Fruit fly (Drosophila melanogaster) whole organism, adult: Measurements from ENCODE around the gene CG2617.

ENCODE experiments used
- CG11617 ChIP-seq: fragments of 200-800 bp; sonication (Bioruptor generic); optimal IDR thresholded peaks from 2 replicates; lab custom pipeline; 2017; ENCODE audit warnings: mild to moderate bottlenecking, missing biosample characterization, missing genetic modification reagents, missing genetic modification characterization
- CG12768 ChIP-seq: fragments of 200-800 bp; sonication (Bioruptor generic); optimal IDR thresholded peaks from 2 replicates; lab custom pipeline; 2017; ENCODE audit warnings: missing biosample characterization, missing genetic modification characterization, mild to moderate bottlenecking, moderate library complexity, missing genetic modification reagents
- CG14711 ChIP-seq: fragments of 200-800 bp; sonication (Bioruptor generic); optimal IDR thresholded peaks from 2 replicates; lab custom pipeline; 2018; ENCODE audit warnings: missing biosample characterization, mild to moderate bottlenecking, missing genetic modification characterization, moderate library complexity
- CG1620 ChIP-seq: fragments of 200-800 bp; sonication (Bioruptor generic); optimal IDR thresholded peaks from 2 replicates; lab custom pipeline; 2016; ENCODE audit warnings: missing biosample characterization, missing genetic modification characterization
- CG33017 ChIP-seq: fragments of 200-800 bp; sonication (Bioruptor generic); optimal IDR thresholded peaks from 2 replicates; lab custom pipeline; 2018; ENCODE audit warnings: missing biosample characterization, mild to moderate bottlenecking, missing genetic modification characterization, moderate library complexity
- CG5204 ChIP-seq: fragments of 200-800 bp; sonication (Bioruptor generic); optimal IDR thresholded peaks from 2 replicates; lab custom pipeline; 2016; ENCODE audit warnings: missing biosample characterization, missing genetic modification characterization
- CG7045 ChIP-seq: fragments of 200-800 bp; sonication (Bioruptor generic); optimal IDR thresholded peaks from 2 replicates; lab custom pipeline; 2017; ENCODE audit warnings: missing biosample characterization, mild to moderate bottlenecking, missing genetic modification characterization
- CG7101 ChIP-seq: fragments of 200-800 bp; sonication (Bioruptor generic); optimal IDR thresholded peaks from 2 replicates; lab custom pipeline; 2018; ENCODE audit warnings: missing biosample characterization, mild to moderate bottlenecking, missing genetic modification characterization, moderate library complexity
- Clk ChIP-seq: fragments of 200-800 bp; sonication (Bioruptor generic); optimal IDR thresholded peaks from 2 replicates; lab custom pipeline; 2017; ENCODE audit warnings: missing biosample characterization, missing genetic modification characterization
- Crg-1 ChIP-seq: fragments of 200-800 bp; sonication (Bioruptor generic); optimal IDR thresholded peaks from 2 replicates; lab custom pipeline; 2016; ENCODE audit warnings: missing biosample characterization, missing genetic modification characterization
- Hr96 ChIP-seq: fragments of 200-800 bp; sonication (Bioruptor generic); optimal IDR thresholded peaks from 2 replicates; lab custom pipeline; 2016; ENCODE audit warnings: missing biosample characterization, missing genetic modification characterization
- Mnt ChIP-seq: fragments of 200-800 bp; sonication (Bioruptor generic); optimal IDR thresholded peaks from 2 replicates; lab custom pipeline; 2016; ENCODE audit warnings: missing biosample characterization, mild to moderate bottlenecking, missing genetic modification characterization
- bab1 ChIP-seq: fragments of 200-800 bp; sonication (Bioruptor generic); optimal IDR thresholded peaks from 3 replicates; lab custom pipeline; 2019; ENCODE audit warnings: missing biosample characterization, mild to moderate bottlenecking, missing genetic modification characterization, moderate library complexity
- cic ChIP-seq: fragments of 200-800 bp; sonication (Bioruptor generic); optimal IDR thresholded peaks from 2 replicates; lab custom pipeline; 2017; ENCODE audit warnings: missing biosample characterization, mild to moderate bottlenecking, missing genetic modification characterization, moderate library complexity
- cnc ChIP-seq, 2 experiments: fragments of >200 bp; optimal IDR thresholded peaks; 2 replicates each; lab custom pipeline; 2017
- kay ChIP-seq: fragments of 200-800 bp; sonication (Bioruptor generic); peaks from one replicate; lab custom pipeline; 2016; ENCODE audit warnings: missing biosample characterization, missing genetic modification characterization, borderline replicate concordance
- ovo ChIP-seq: fragments of 200-800 bp; sonication (Bioruptor generic); optimal IDR thresholded peaks from 2 replicates; lab custom pipeline; 2016; ENCODE audit warnings: missing biosample characterization, missing genetic modification characterization
- pad ChIP-seq: fragments of 200-800 bp; sonication (Bioruptor generic); optimal IDR thresholded peaks from 3 replicates; lab custom pipeline; 2017; ENCODE audit warnings: missing biosample characterization, missing genetic modification characterization, mild to moderate bottlenecking, moderate library complexity, missing genetic modification reagents
- tj ChIP-seq: fragments of 200-800 bp; sonication (Bioruptor generic); optimal IDR thresholded peaks from 3 replicates; lab custom pipeline; 2017; ENCODE audit warnings: missing biosample characterization, mild to moderate bottlenecking, missing genetic modification characterization, moderate library complexity
- toe ChIP-seq: fragments of 200-800 bp; sonication (Bioruptor generic); optimal IDR thresholded peaks from 2 replicates; lab custom pipeline; 2016; ENCODE audit warnings: missing biosample characterization, missing genetic modification characterization

CG2617 gene

DNA sequence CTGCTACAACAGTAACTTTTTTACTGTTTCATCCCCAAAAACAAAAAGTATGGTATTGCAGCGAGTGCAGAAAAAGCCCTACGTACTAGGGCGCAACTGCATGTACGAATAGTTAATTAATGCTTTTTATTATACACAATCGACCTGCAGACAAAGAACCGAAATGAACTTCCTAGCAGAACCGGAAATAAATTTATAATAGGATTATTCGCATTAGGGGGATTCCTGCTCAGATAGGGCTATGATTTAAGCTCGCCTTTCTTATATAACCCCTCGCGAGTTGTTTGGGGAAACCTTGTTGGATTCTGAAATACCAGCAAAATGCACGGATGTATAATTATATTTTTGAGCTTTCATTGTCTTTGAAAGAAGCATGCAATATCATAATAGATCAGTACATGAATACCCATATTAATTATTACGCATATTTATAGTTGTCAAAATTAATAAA is 495 bp upstream of the CG2617 start, which contains the start of gene Cen:
Gene Cen, minus strand, starts transcription at position 199 of the 451 bp plus-strand sequence.
- peak; percentile 61 for TF ChIP-seq CG7045 (GFP tag; lab: Kevin White, UChicago)
- peak; percentile 64 for TF ChIP-seq CG1620
- no peak for TF ChIP-seq cnc (optimal IDR thresholded peaks at IDR 0.05; lab: Kevin White, UChicago)
- TF ChIP-seq CG33017 (tag; lab: Kevin White, UChicago): peak; percentile 7
- peak; percentile 77 for TF ChIP-seq toe (GFP tag; lab: Kevin White, UChicago)
- no peak for TF ChIP-seq ovo
- no peak for TF ChIP-seq Clk (GFP tag; lab: Kevin White, UChicago)
- TF ChIP-seq CG12768 (GFP tag; lab: Kevin White, UChicago): peak; percentile 8
- TF ChIP-seq Crg-1: peak; percentile 20
- peak; percentile 14 for TF ChIP-seq kay (GFP tag; lab: Kevin White, UChicago)
- TF ChIP-seq CG14711: peak; percentile 12
- peak; percentile 67 for TF ChIP-seq Hr96
- peak; percentile 3 for TF ChIP-seq pad (GFP tag; lab: Kevin White, UChicago)
- peak; percentile 50 for TF ChIP-seq Mnt (GFP tag; lab: Kevin White, UChicago)
- TF ChIP-seq CG11617 (GFP tag; lab: Kevin White, UChicago): peak; percentile 69
- TF ChIP-seq CG7101 (tag; lab: Kevin White, UChicago): peak; percentile 43
- TF ChIP-seq tj (GFP tag; lab: Kevin White, UChicago): peak; percentile 37
- no peak for TF ChIP-seq cic (GFP tag; lab: Kevin White, UChicago)
- TF ChIP-seq bab1: peak; percentile 53
- peak; percentile 67 for TF ChIP-seq CG5204 (GFP tag; lab: Kevin White, UChicago)

DNA sequence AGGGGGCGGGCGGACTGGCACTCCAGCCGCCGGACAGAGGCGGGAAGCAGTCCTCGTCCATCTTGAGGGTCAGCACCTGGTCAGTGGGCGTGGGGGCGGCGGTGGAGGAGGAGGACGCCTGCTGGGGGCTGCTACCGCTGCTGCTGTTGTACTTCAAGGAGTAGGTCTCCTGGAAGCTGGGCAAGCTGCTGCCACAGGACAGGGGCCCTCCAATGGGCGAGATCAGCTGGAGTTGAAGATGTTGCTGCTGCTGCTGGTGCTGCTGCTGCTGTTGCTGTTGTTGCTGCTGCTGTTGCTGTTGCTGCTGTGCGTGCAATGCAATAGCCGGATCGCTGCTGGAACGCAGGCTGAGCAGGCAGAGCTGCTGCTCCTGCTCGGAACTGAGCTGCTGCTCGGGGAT is 6.6 kb downstream of the CG2617 start:
- TF ChIP-seq kay (GFP tag; lab: Kevin White, UChicago): no peak
- no peak for TF ChIP-seq Hr96
- TF ChIP-seq cic (GFP tag; lab: Kevin White, UChicago): no peak
- no peak for TF ChIP-seq CG11617 (GFP tag; lab: Kevin White, UChicago)
- no peak for TF ChIP-seq pad (GFP tag; lab: Kevin White, UChicago)
- TF ChIP-seq Crg-1: no peak
- no peak for TF ChIP-seq CG14711
- TF ChIP-seq tj (GFP tag; lab: Kevin White, UChicago): no peak
- no peak for TF ChIP-seq toe (GFP tag; lab: Kevin White, UChicago)
- TF ChIP-seq CG7045 (GFP tag; lab: Kevin White, UChicago): no peak
- TF ChIP-seq ovo: no peak
- TF ChIP-seq CG12768 (GFP tag; lab: Kevin White, UChicago): no peak
- no peak for TF ChIP-seq bab1
- no peak for TF ChIP-seq Clk (GFP tag; lab: Kevin White, UChicago)
- no peak for TF ChIP-seq CG5204 (GFP tag; lab: Kevin White, UChicago)
- TF ChIP-seq cnc (optimal IDR thresholded peaks at IDR 0.05; lab: Kevin White, UChicago): no peak

DNA sequence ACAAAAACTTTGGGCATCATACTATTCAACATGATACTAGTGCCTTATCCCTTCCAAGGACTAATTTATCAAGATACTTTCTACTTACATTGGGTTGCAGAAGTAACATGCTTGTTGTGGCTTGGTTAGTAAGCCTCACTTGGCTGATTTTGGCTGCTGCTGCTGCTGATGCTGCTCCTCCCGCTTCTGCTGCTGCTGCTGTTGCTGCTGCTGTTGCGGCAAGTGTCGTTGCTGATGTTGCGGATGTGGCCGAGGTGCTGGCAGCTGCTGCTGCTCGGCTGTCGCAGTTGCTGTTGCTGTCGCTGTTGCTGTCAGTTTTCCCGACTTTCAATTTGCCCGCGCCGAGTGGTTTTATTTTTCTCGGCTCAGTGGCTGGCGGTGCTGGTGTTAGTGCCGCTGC is 7.9 kb downstream of the CG2617 start:
- no peak for TF ChIP-seq CG7101 (tag; lab: Kevin White, UChicago)
- no peak for TF ChIP-seq bab1
- TF ChIP-seq CG5204 (GFP tag; lab: Kevin White, UChicago): no peak
- no peak for TF ChIP-seq CG11617 (GFP tag; lab: Kevin White, UChicago)
- TF ChIP-seq Mnt (GFP tag; lab: Kevin White, UChicago): no peak
- TF ChIP-seq Crg-1: no peak
- no peak for TF ChIP-seq CG7045 (GFP tag; lab: Kevin White, UChicago)
- no peak for TF ChIP-seq cnc (optimal IDR thresholded peaks at IDR 0.05; lab: Kevin White, UChicago)
- no peak for TF ChIP-seq tj (GFP tag; lab: Kevin White, UChicago)
- TF ChIP-seq CG12768 (GFP tag; lab: Kevin White, UChicago): no peak
- TF ChIP-seq CG14711: no peak
- no peak for TF ChIP-seq kay (GFP tag; lab: Kevin White, UChicago)

DNA sequence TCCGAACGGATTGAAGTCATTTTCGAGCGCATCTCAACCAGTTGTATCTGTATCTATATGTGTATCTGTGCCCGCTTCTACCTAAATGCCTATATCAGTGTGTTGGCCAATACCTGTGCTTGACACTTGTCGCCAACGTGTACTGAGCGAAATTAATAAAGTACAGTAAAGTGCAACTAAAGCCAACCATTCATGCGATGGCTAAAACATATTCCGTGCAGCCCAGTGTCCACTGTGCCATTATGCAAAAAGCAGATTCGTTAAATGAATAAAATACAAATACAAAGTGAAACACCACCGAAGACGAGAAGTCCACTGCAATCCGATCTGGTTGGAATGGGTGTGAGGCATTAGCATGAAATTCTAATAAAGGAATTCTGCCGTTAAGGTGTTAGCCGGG is 12.9 kb downstream of the CG2617 start:
- peak; percentile 36 for TF ChIP-seq tj (GFP tag; lab: Kevin White, UChicago)
- TF ChIP-seq CG33017 (tag; lab: Kevin White, UChicago): no peak

DNA sequence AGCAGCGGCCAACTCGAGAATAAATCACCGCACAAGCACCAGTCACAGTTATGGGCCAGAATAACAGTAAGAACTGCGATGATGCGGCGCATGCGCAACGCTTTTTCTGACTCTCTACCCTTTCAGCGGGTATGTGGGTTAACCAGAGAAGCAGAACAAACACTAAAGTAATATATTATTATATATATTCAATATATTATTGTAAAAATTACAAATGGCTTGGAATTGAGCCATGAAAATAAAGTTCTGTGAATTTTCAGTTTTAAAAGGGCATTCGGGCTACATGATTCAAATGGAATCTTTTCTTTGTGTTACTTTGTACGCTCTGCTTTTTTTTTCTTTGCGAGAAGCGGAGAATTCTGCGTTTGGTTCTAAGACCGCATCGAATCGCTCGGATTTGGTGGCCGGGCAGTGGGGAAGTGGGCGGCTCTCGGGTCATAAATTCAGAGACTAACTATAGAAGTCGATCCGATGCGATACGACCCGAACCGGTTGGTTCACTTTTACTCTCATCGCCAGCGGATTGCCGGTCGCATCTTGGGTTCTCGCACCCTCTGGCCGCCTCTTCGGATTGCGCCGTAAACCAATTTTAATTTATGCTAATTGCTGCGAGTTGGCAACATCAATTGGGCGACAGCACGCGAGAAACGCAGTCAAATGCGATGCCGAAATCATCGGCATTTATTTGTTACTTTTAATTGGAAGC is 18.5 kb downstream of the CG2617 start:
- TF ChIP-seq Crg-1: no peak
- TF ChIP-seq toe (GFP tag; lab: Kevin White, UChicago): no peak
- no peak for TF ChIP-seq Hr96
- TF ChIP-seq CG7045 (GFP tag; lab: Kevin White, UChicago): no peak
- no peak for TF ChIP-seq kay (GFP tag; lab: Kevin White, UChicago)
- no peak for TF ChIP-seq CG1620
- no peak for TF ChIP-seq pad (GFP tag; lab: Kevin White, UChicago)
- TF ChIP-seq CG7101 (tag; lab: Kevin White, UChicago): no peak
- TF ChIP-seq CG14711: no peak
- no peak for TF ChIP-seq CG12768 (GFP tag; lab: Kevin White, UChicago)
- no peak for TF ChIP-seq CG33017 (tag; lab: Kevin White, UChicago)
- no peak for TF ChIP-seq CG5204 (GFP tag; lab: Kevin White, UChicago)
- no peak for TF ChIP-seq cnc (optimal IDR thresholded peaks at IDR 0.05; lab: Kevin White, UChicago)
- no peak for TF ChIP-seq cic (GFP tag; lab: Kevin White, UChicago)
